Fruit fly (Drosophila melanogaster): ENCODE data around the gene CG9784.
A peak's percentile ranks its signal among the peaks of the same experiment; 100 is the strongest.

Gene CG9784

dm6 chrX:16552968-16553417 lies 46.0 kb downstream of the CG9784 start (continued):
- peak; percentile 26 for TF ChIP-seq Trl (optimal IDR thresholded peaks at IDR 0.05)
- no peak for TF ChIP-seq Trl (GFP tag; optimal IDR thresholded peaks at IDR 0.05)
- TF ChIP-seq CG12299 (tag; optimal IDR thresholded peaks at IDR 0.05), result no peak
- peak; percentile 77 for TF ChIP-seq cg (GFP tag; optimal IDR thresholded peaks at IDR 0.05)
- TF ChIP-seq Lhr (GFP tag; optimal IDR thresholded peaks at IDR 0.05), result no peak
- peak; percentile 69 for TF ChIP-seq CG34376 (GFP tag; optimal IDR thresholded peaks at IDR 0.05)
- TF ChIP-seq HmgD (GFP tag; optimal IDR thresholded peaks at IDR 0.05), result peak; percentile 46
- no peak for TF ChIP-seq tap (tag; optimal IDR thresholded peaks at IDR 0.05)
- no peak for TF ChIP-seq ap (GFP tag; IDR thresholded peaks at IDR 0.05)
- no peak for TF ChIP-seq ab (GFP tag; optimal IDR thresholded peaks at IDR 0.05)
- no peak for TF ChIP-seq trem (tag; optimal IDR thresholded peaks at IDR 0.05)
- TF ChIP-seq psq (GFP tag; optimal IDR thresholded peaks at IDR 0.05), result peak; percentile 75
- TF ChIP-seq chinmo (GFP tag; IDR thresholded peaks at IDR 0.05; ENCODE audit: partially characterized antibody), result peak; percentile 90; the same call in 2 of the 4 replicates
- peak; percentile 56; the same call in 1 of the 2 replicates for TF ChIP-seq Adf1 (GFP tag; IDR thresholded peaks at IDR 0.05)
- TF ChIP-seq CG17385 (GFP tag; optimal IDR thresholded peaks at IDR 0.05), result peak; percentile 97
- TF ChIP-seq ci (GFP tag; IDR thresholded peaks at IDR 0.05), result peak; percentile 36; the same call in 2 of the 3 replicates
- peak in 1 of 2 experiments; percentile 86 for TF ChIP-seq Dfd (GFP tag; optimal IDR thresholded peaks at IDR 0.05)
- TF ChIP-seq D (optimal IDR thresholded peaks at IDR 0.05), result peak; percentile 28
- TF ChIP-seq D (GFP tag; optimal IDR thresholded peaks at IDR 0.05), result no peak
- peak; percentile 90 for TF ChIP-seq crol (GFP tag; IDR thresholded peaks at IDR 0.05)
- 0 out of 3 replicates have a peak, but pooled peaks have one; percentile 43 for TF ChIP-seq CG14860 (GFP tag; IDR thresholded peaks at IDR 0.05; ENCODE audit: partially characterized antibody)
- peak; percentile 40; the same call in 1 of the 3 replicates for TF ChIP-seq Opbp (GFP tag; IDR thresholded peaks at IDR 0.05; ENCODE audit: partially characterized antibody)
- TF ChIP-seq Pdp1 (GFP tag; optimal IDR thresholded peaks at IDR 0.05), result peak in 1 of 2 experiments; percentile 85
- peak; percentile 10 for TF ChIP-seq Hr3 (GFP tag; optimal IDR thresholded peaks at IDR 0.05)
- peak; percentile 24 for TF ChIP-seq sd (tag; optimal IDR thresholded peaks at IDR 0.05)
- peak; percentile 86 for TF ChIP-seq kni (GFP tag; optimal IDR thresholded peaks at IDR 0.05)
- TF ChIP-seq Med (GFP tag), result peak; percentile 11
- peak; percentile 53; the same call in 2 of the 3 replicates for TF ChIP-seq knrl (GFP tag; IDR thresholded peaks at IDR 0.05; ENCODE audit: partially characterized antibody)
- TF ChIP-seq CG8290 (GFP tag; optimal IDR thresholded peaks at IDR 0.05), result peak; percentile 70
- TF ChIP-seq CG8290 (tag; optimal IDR thresholded peaks at IDR 0.05), result peak; percentile 18 to 88
- TF ChIP-seq CG15479 (GFP tag; optimal IDR thresholded peaks at IDR 0.05), result peak; percentile 99
- TF ChIP-seq sug (tag; optimal IDR thresholded peaks at IDR 0.05), result peak; percentile 26
- TF ChIP-seq z (GFP tag; IDR thresholded peaks at IDR 0.05), result 0 out of 3 replicates have a peak, but pooled peaks have one; percentile 7
- TF ChIP-seq CG8478 (optimal IDR thresholded peaks at IDR 0.05), result peak; percentile 84
- peak in 1 of 2 experiments; percentile 97 for TF ChIP-seq Eip74EF (GFP tag; optimal IDR thresholded peaks at IDR 0.05)

- TF ChIP-seq her (GFP tag; optimal IDR thresholded peaks at IDR 0.05), result peak; percentile 58
- TF ChIP-seq h (optimal IDR thresholded peaks at IDR 0.05), result no peak
- peak; percentile 17 for TF ChIP-seq NK7.1 (GFP tag; optimal IDR thresholded peaks at IDR 0.05)
- TF ChIP-seq CG11093 (GFP tag; IDR thresholded peaks at IDR 0.05), result no peak
- TF ChIP-seq sim (GFP tag; IDR thresholded peaks at IDR 0.05), result peak; percentile 69; the same call in 1 of the 2 replicates
- no peak for TF ChIP-seq Jarid2 (GFP tag; optimal IDR thresholded peaks at IDR 0.05)
- TF ChIP-seq tgo (GFP tag; IDR thresholded peaks at IDR 0.05), result peak; percentile 69
- TF ChIP-seq CG10543 (GFP tag; optimal IDR thresholded peaks at IDR 0.05), result no peak
- peak; percentile 47 for TF ChIP-seq CG5180 (GFP tag; optimal IDR thresholded peaks at IDR 0.05)
- no peak for TF ChIP-seq sima (GFP tag; optimal IDR thresholded peaks at IDR 0.05)
- no peak for TF ChIP-seq toy (GFP tag; IDR thresholded peaks at IDR 0.05)
- peak; percentile 11 for TF ChIP-seq Fer2 (tag; optimal IDR thresholded peaks at IDR 0.05)
- peak; percentile 63 for TF ChIP-seq bab2 (GFP tag; optimal IDR thresholded peaks at IDR 0.05)
- TF ChIP-seq cas (GFP tag; IDR thresholded peaks at IDR 0.05), result 0 out of 2 replicates have a peak, but pooled peaks have one; percentile 39
- TF ChIP-seq Hr51 (GFP tag; optimal IDR thresholded peaks at IDR 0.05), result peak; percentile 28 to 89
- TF ChIP-seq gce (GFP tag; IDR thresholded peaks at IDR 0.05), result no peak; the same call in 2 of the 3 replicates
- TF ChIP-seq CG14050 (GFP tag; IDR thresholded peaks at IDR 0.05), result peak; percentile 71
- no peak for TF ChIP-seq Rx (GFP tag; IDR thresholded peaks at IDR 0.05)
Measured at dm6 chrX:16552567-16552966, 46.4 kb downstream of the CG9784 start.
